Worm (Caenorhabditis elegans) whole organism, mixed stage, embryonic: Measurements from ENCODE around the gene tgt-2.

ENCODE experiments used
- M03D4.4 ChIP-seq: sonication (generic microtip); optimal IDR thresholded peaks from 2 replicates; lab custom pipeline; 2017; ENCODE audit warnings: mild to moderate bottlenecking, missing genetic modification characterization, missing compliant biosample characterization
- bed-3 ChIP-seq: fragments of 200-800 bp; sonication (Bioruptor generic); optimal IDR thresholded peaks from 3 replicates; lab custom pipeline; 2018; ENCODE audit warnings: mild to moderate bottlenecking, missing genetic modification characterization, moderate library complexity, missing compliant biosample characterization
- blmp-1 ChIP-seq: fragments of 150-350 bp; optimal IDR thresholded peaks from 2 replicates; lab custom pipeline; 2014; ENCODE audit warnings: missing biosample characterization, missing genetic modification characterization
- ceh-39 ChIP-seq: fragments of 150-350 bp; optimal IDR thresholded peaks from 2 replicates; lab custom pipeline; 2014; ENCODE audit warnings: missing biosample characterization, missing genetic modification characterization
- ceh-43 ChIP-seq: fragments of 200-800 bp; sonication (Bioruptor generic); optimal IDR thresholded peaks from 2 replicates; lab custom pipeline; 2018; ENCODE audit warnings: mild to moderate bottlenecking, missing genetic modification characterization, moderate library complexity, missing compliant biosample characterization
- ceh-83 ChIP-seq: fragments of 200-800 bp; sonication (Bioruptor generic); optimal IDR thresholded peaks from 2 replicates; lab custom pipeline; 2018; ENCODE audit warnings: mild to moderate bottlenecking, missing genetic modification characterization, missing compliant biosample characterization
- cnd-1 ChIP-seq: fragments of 200-800 bp; sonication (Bioruptor generic); optimal IDR thresholded peaks from 2 replicates; lab custom pipeline; 2018; ENCODE audit warnings: mild to moderate bottlenecking, missing genetic modification characterization, missing compliant biosample characterization
- drap-1 ChIP-seq: fragments of 200-800 bp; sonication (Bioruptor generic); optimal IDR thresholded peaks from 3 replicates; lab custom pipeline; 2018; ENCODE audit warnings: mild to moderate bottlenecking, missing genetic modification characterization, missing compliant biosample characterization
- elt-1 ChIP-seq: sonication (generic microtip); optimal IDR thresholded peaks from 2 replicates; lab custom pipeline; 2017; ENCODE audit warnings: missing genetic modification characterization, mild to moderate bottlenecking, missing compliant biosample characterization, antibody characterized with exemption, moderate library complexity, borderline replicate concordance; ENCODE audit not compliant: insufficient read depth
- flh-1 ChIP-seq: fragments of 200-800 bp; sonication (Bioruptor generic); optimal IDR thresholded peaks from 2 replicates; lab custom pipeline; 2018; ENCODE audit warnings: mild to moderate bottlenecking, missing genetic modification characterization, moderate library complexity, missing compliant biosample characterization
- ham-2 ChIP-seq: fragments of 200-800 bp; sonication (Bioruptor generic); optimal IDR thresholded peaks from 2 replicates; lab custom pipeline; 2018; ENCODE audit warnings: mild to moderate bottlenecking, missing genetic modification characterization, missing compliant biosample characterization
- lin-13 ChIP-seq: fragments of 150-350 bp; optimal IDR thresholded peaks from 2 replicates; lab custom pipeline; 2014; ENCODE audit warnings: missing biosample characterization, missing genetic modification characterization
- lin-32 ChIP-seq: fragments of 200-800 bp; sonication (Bioruptor generic); optimal IDR thresholded peaks from 2 replicates; lab custom pipeline; 2018; ENCODE audit warnings: mild to moderate bottlenecking, missing genetic modification characterization, missing compliant biosample characterization
- lsy-2 ChIP-seq: fragments of 150-350 bp; optimal IDR thresholded peaks from 2 replicates; lab custom pipeline; 2014; ENCODE audit warnings: missing biosample characterization, missing genetic modification characterization
- mab-5 ChIP-seq: fragments of 150-350 bp; optimal IDR thresholded peaks from 2 replicates; lab custom pipeline; 2014; ENCODE audit warnings: missing biosample characterization, missing genetic modification characterization
- mep-1 ChIP-seq: fragments of 150-350 bp; optimal IDR thresholded peaks from 2 replicates; lab custom pipeline; 2017; ENCODE audit warnings: missing biosample characterization, missing genetic modification reagents, missing genetic modification characterization, inconsistent platforms
- mls-2 ChIP-seq: sonication (generic microtip); optimal IDR thresholded peaks from 2 replicates; lab custom pipeline; 2016; ENCODE audit warnings: mild to moderate bottlenecking, missing genetic modification characterization, moderate library complexity, missing compliant biosample characterization
- nhr-12 ChIP-seq: fragments of 150-350 bp; optimal IDR thresholded peaks from 2 replicates; lab custom pipeline; 2014; ENCODE audit warnings: missing biosample characterization, missing genetic modification characterization
- nhr-2 ChIP-seq: fragments of 150-350 bp; optimal IDR thresholded peaks from 2 replicates; lab custom pipeline; 2014; ENCODE audit warnings: missing biosample characterization, missing genetic modification characterization
- nhr-237 ChIP-seq: fragments of 150-350 bp; optimal IDR thresholded peaks from 2 replicates; lab custom pipeline; 2014; ENCODE audit warnings: missing biosample characterization, missing genetic modification characterization
- nhr-28 ChIP-seq: fragments of 150-350 bp; optimal IDR thresholded peaks from 2 replicates; lab custom pipeline; 2014; ENCODE audit warnings: missing biosample characterization, missing genetic modification characterization
- nhr-76 ChIP-seq: sonication (generic microtip); optimal IDR thresholded peaks from 2 replicates; lab custom pipeline; 2017; ENCODE audit warnings: missing biosample characterization, missing genetic modification characterization
- pha-4 ChIP-seq: fragments of 150-350 bp; optimal IDR thresholded peaks from 2 replicates; lab custom pipeline; 2018; ENCODE audit warnings: missing biosample characterization, missing genetic modification reagents, missing genetic modification characterization
- sem-2 ChIP-seq: fragments of 200-800 bp; sonication (Bioruptor generic); optimal IDR thresholded peaks from 2 replicates; lab custom pipeline; 2018; ENCODE audit warnings: mild to moderate bottlenecking, missing genetic modification characterization, missing compliant biosample characterization
- snpc-4 ChIP-seq: fragments of 150-350 bp; optimal IDR thresholded peaks from 2 replicates; lab custom pipeline; 2014; ENCODE audit warnings: missing biosample characterization, missing genetic modification characterization
- sptf-1 ChIP-seq: sonication (generic microtip); optimal IDR thresholded peaks from 2 replicates; lab custom pipeline; 2017; ENCODE audit warnings: mild to moderate bottlenecking, missing genetic modification characterization, moderate library complexity, missing compliant biosample characterization
- tbx-8 ChIP-seq: fragments of 200-800 bp; sonication (Bioruptor generic); optimal IDR thresholded peaks from 2 replicates; lab custom pipeline; 2018; ENCODE audit warnings: mild to moderate bottlenecking, missing genetic modification characterization, moderate library complexity, missing compliant biosample characterization
- unc-120 ChIP-seq: sonication (generic microtip); optimal IDR thresholded peaks from 2 replicates; lab custom pipeline; 2017; ENCODE audit warnings: missing genetic modification characterization, missing compliant biosample characterization; ENCODE audit not compliant: poor library complexity, severe bottlenecking
- unc-39 ChIP-seq: fragments of 150-350 bp; optimal IDR thresholded peaks from 2 replicates; lab custom pipeline; 2014; ENCODE audit warnings: missing biosample characterization, missing genetic modification characterization
- unc-62 ChIP-seq: fragments of 150-350 bp; optimal IDR thresholded peaks from 2 replicates; lab custom pipeline; 2014; ENCODE audit warnings: missing biosample characterization, missing genetic modification reagents, missing genetic modification characterization
- zip-8 ChIP-seq: fragments of 150-350 bp; optimal IDR thresholded peaks from 2 replicates; lab custom pipeline; 2014; ENCODE audit warnings: missing biosample characterization, missing genetic modification characterization
- ztf-11 ChIP-seq: fragments of 150-350 bp; optimal IDR thresholded peaks from 2 replicates; lab custom pipeline; 2014; ENCODE audit warnings: missing biosample characterization, missing genetic modification characterization

Gene tgt-2

ce11 chrV:18969590-18970105 lies 28.5 kb upstream of the tgt-2 start, which contains the start of gene Y39B6A.42:
TSS of gene Y39B6A.42 (minus strand) at chrV:18969640.
- no peak for TF ChIP-seq ham-2 (GFP tag; lab: Kevin White, UChicago)
- TF ChIP-seq ceh-83 = no peak
- no peak for TF ChIP-seq sptf-1 (tag; lab: Kevin White, UChicago)
- no peak for TF ChIP-seq ceh-43 (GFP tag; lab: Kevin White, UChicago)
- no peak for TF ChIP-seq snpc-4 (tag; lab: Kevin White, UChicago)
- no peak for TF ChIP-seq mep-1 (tag; lab: Kevin White, UChicago)
- TF ChIP-seq tbx-8 (GFP tag; lab: Kevin White, UChicago) = no peak
- no peak for TF ChIP-seq nhr-76 (tag; lab: Kevin White, UChicago)
- no peak for TF ChIP-seq mls-2 (tag; lab: Kevin White, UChicago)
- no peak for TF ChIP-seq nhr-237 (tag; lab: Kevin White, UChicago)
- no peak for TF ChIP-seq blmp-1 (tag; lab: Kevin White, UChicago)

ce11 chrV:18976539-18976938 lies 21.6 kb upstream of the tgt-2 start:
- TF ChIP-seq flh-1 (GFP tag; lab: Kevin White, UChicago) = no peak
- TF ChIP-seq ceh-83 = no peak
- no peak for TF ChIP-seq nhr-28
- no peak for TF ChIP-seq ztf-11 (tag; lab: Kevin White, UChicago)

- TF ChIP-seq tbx-8 (GFP tag; lab: Kevin White, UChicago) (no peak), nhr-12 (tag; lab: Kevin White, UChicago) (no peak), ceh-83 (no peak), flh-1 (GFP tag; lab: Kevin White, UChicago) (no peak), mls-2 (tag; lab: Kevin White, UChicago) (no peak), unc-62 (GFP tag; lab: Kevin White, UChicago) (no peak), mab-5 (tag; lab: Kevin White, UChicago) (no peak), blmp-1 (tag; lab: Kevin White, UChicago) (no peak), nhr-2 (no peak), mep-1 (tag; lab: Kevin White, UChicago) (no peak), zip-8 (tag; lab: Kevin White, UChicago) (no peak), lin-13 (tag; lab: Kevin White, UChicago) (no peak), pha-4 (tag; lab: Kevin White, UChicago) (no peak), ceh-43 (GFP tag; lab: Kevin White, UChicago) (no peak), drap-1 (GFP tag; lab: Kevin White, UChicago) (no peak), elt-1 (tag; lab: Kevin White, UChicago) (no peak), sptf-1 (tag; lab: Kevin White, UChicago) (no peak), lin-32 (GFP tag; lab: Kevin White, UChicago) (no peak)
Observed at ce11 chrV:18977876-18978275, 20.3 kb upstream of the tgt-2 start, which contains the start of gene Y39B6A.41. TSS of gene Y39B6A.41 (minus strand) at chrV:18977976.

- TF ChIP-seq ceh-39 (tag; lab: Kevin White, UChicago) (no peak), mls-2 (tag; lab: Kevin White, UChicago) (no peak)
Observed at ce11 chrV:18978301-18978700, 19.8 kb upstream of the tgt-2 start.

- peak; percentile 13 for TF ChIP-seq lin-13 (tag; lab: Kevin White, UChicago)
- TF ChIP-seq mep-1 (tag; lab: Kevin White, UChicago) = no peak
- peak; percentile 21 for TF ChIP-seq unc-39
- TF ChIP-seq drap-1 (GFP tag; lab: Kevin White, UChicago) = peak; percentile 24
- peak; percentile 39 for TF ChIP-seq sptf-1 (tag; lab: Kevin White, UChicago)
- no peak for TF ChIP-seq zip-8 (tag; lab: Kevin White, UChicago)
Observed at ce11 chrV:18980980-18981529, 17.1 kb upstream of the tgt-2 start, which contains the start of the genes mrps-35 and sws-1. TSS of gene mrps-35 (plus strand) at chrV:18981306. TSS of gene sws-1 (minus strand) at chrV:18981479.

ce11 chrV:18981736-18982135 lies 16.4 kb upstream of the tgt-2 start:
- TF ChIP-seq ztf-11 (tag; lab: Kevin White, UChicago) (no peak), lin-13 (tag; lab: Kevin White, UChicago) (no peak), ham-2 (GFP tag; lab: Kevin White, UChicago) (no peak), nhr-76 (tag; lab: Kevin White, UChicago) (no peak), bed-3 (GFP tag; lab: Kevin White, UChicago) (no peak), sem-2 (GFP tag; lab: Kevin White, UChicago) (no peak), M03D4.4 (tag; lab: Kevin White, UChicago) (no peak), nhr-12 (tag; lab: Kevin White, UChicago) (no peak), unc-39 (no peak), nhr-28 (no peak), drap-1 (GFP tag; lab: Kevin White, UChicago) (no peak), cnd-1 (tag; lab: Kevin White, UChicago) (no peak), unc-120 (tag; lab: Kevin White, UChicago) (no peak), snpc-4 (tag; lab: Kevin White, UChicago) (no peak), lsy-2 (tag; lab: Kevin White, UChicago) (no peak)
